Fruit fly (Drosophila melanogaster) whole organism, prepupa: ENCODE data around the gene CG44002.
A peak's percentile ranks its signal among the peaks of the same experiment; 100 is the strongest.

ENCODE experiments used
- Blimp-1 ChIP-seq: fragments of 200-800 bp; sonication (Bioruptor generic); optimal IDR thresholded peaks from 3 replicates; lab custom pipeline; 2017; ENCODE audit warnings: missing biosample characterization, missing genetic modification characterization, mild to moderate bottlenecking, moderate library complexity, missing genetic modification reagents
- CG10631 ChIP-seq: fragments of 200-800 bp; sonication (Bioruptor generic); optimal IDR thresholded peaks from 2 replicates; lab custom pipeline; 2016; ENCODE audit warnings: missing biosample characterization, missing genetic modification characterization
- CG10669 ChIP-seq: fragments of 200-800 bp; sonication (Bioruptor generic); optimal IDR thresholded peaks from 3 replicates; lab custom pipeline; 2018; ENCODE audit warnings: missing biosample characterization, mild to moderate bottlenecking, missing genetic modification characterization, moderate library complexity
- CG11294 ChIP-seq: fragments of 200-800 bp; sonication (Bioruptor generic); IDR thresholded peaks from 2 replicates; pipeline ENCODE4 v1.3.6; 2022; ENCODE audit warnings: missing biosample characterization, missing genetic modification characterization
- CG11902 ChIP-seq: fragments of 200-800 bp; sonication (Bioruptor generic); optimal IDR thresholded peaks from 3 replicates; lab custom pipeline; 2016; ENCODE audit warnings: missing biosample characterization, missing genetic modification characterization
- CG15336 ChIP-seq: fragments of 200-800 bp; sonication (Bioruptor generic); IDR thresholded peaks from 2 replicates; pipeline ENCODE4 v1.3.6; 2022; ENCODE audit warnings: missing biosample characterization, missing genetic modification characterization
- CG1621 ChIP-seq: fragments of 200-800 bp; sonication (Bioruptor generic); optimal IDR thresholded peaks from 3 replicates; lab custom pipeline; 2018; ENCODE audit warnings: missing biosample characterization, mild to moderate bottlenecking, missing genetic modification characterization
- CG16779 ChIP-seq: fragments of 200-800 bp; sonication (Bioruptor generic); optimal IDR thresholded peaks from 3 replicates; lab custom pipeline; 2017; ENCODE audit warnings: missing biosample characterization, mild to moderate bottlenecking, missing genetic modification characterization
- CG3032 ChIP-seq: fragments of 200-800 bp; optimal IDR thresholded peaks from 2 replicates; lab custom pipeline; 2019; ENCODE audit warnings: missing biosample characterization, mild to moderate bottlenecking, missing genetic modification characterization, moderate library complexity
- CG31627 ChIP-seq: fragments of 200-800 bp; sonication (Bioruptor generic); optimal IDR thresholded peaks from 3 replicates; lab custom pipeline; 2016; ENCODE audit warnings: missing biosample characterization, missing genetic modification characterization
- CG32006 ChIP-seq: fragments of 200-800 bp; sonication (Bioruptor generic); optimal IDR thresholded peaks from 3 replicates; lab custom pipeline; 2017; ENCODE audit warnings: missing biosample characterization, mild to moderate bottlenecking, missing genetic modification characterization
- CG34406 ChIP-seq: fragments of 200-800 bp; sonication (Bioruptor generic); optimal IDR thresholded peaks from 3 replicates; lab custom pipeline; 2016; ENCODE audit warnings: missing biosample characterization, missing genetic modification characterization
- CG3919 ChIP-seq: fragments of 200-800 bp; sonication (Bioruptor generic); optimal IDR thresholded peaks from 3 replicates; lab custom pipeline; 2016; ENCODE audit warnings: missing biosample characterization, missing genetic modification characterization
- CG6163 ChIP-seq: fragments of 200-800 bp; sonication (Bioruptor generic); IDR thresholded peaks from 3 replicates; pipeline ENCODE4 v1.3.6; 2022; ENCODE audit warnings: missing biosample characterization, missing genetic modification characterization
- CG6792 ChIP-seq: fragments of 200-800 bp; sonication (Bioruptor generic); optimal IDR thresholded peaks from 3 replicates; lab custom pipeline; 2016; ENCODE audit warnings: missing biosample characterization, missing genetic modification characterization
- CG6854 ChIP-seq: fragments of 200-800 bp; sonication (Bioruptor generic); optimal IDR thresholded peaks from 2 replicates; lab custom pipeline; 2017; ENCODE audit warnings: missing biosample characterization, mild to moderate bottlenecking, missing genetic modification characterization
- CG7368 ChIP-seq: fragments of 200-800 bp; sonication (Bioruptor generic); optimal IDR thresholded peaks from 3 replicates; lab custom pipeline; 2016; ENCODE audit warnings: missing biosample characterization, missing genetic modification characterization
- CG8319 ChIP-seq: fragments of 200-800 bp; sonication (Bioruptor generic); optimal IDR thresholded peaks from 3 replicates; lab custom pipeline; 2016; ENCODE audit warnings: missing biosample characterization, missing genetic modification characterization
- CG8632 ChIP-seq: fragments of 200-800 bp; sonication (Bioruptor generic); optimal IDR thresholded peaks from 3 replicates; lab custom pipeline; 2016; ENCODE audit warnings: missing biosample characterization, missing genetic modification characterization
- Eip75B ChIP-seq: fragments of 200-800 bp; sonication (Bioruptor generic); optimal IDR thresholded peaks from 3 replicates; lab custom pipeline; 2016; ENCODE audit warnings: missing biosample characterization, missing genetic modification characterization
- Eip78C ChIP-seq: fragments of 200-800 bp; sonication (Bioruptor generic); peaks from one replicate; lab custom pipeline; 2016; ENCODE audit warnings: missing biosample characterization, missing genetic modification characterization
- Ets21C ChIP-seq: fragments of 200-800 bp; sonication (Bioruptor generic); optimal IDR thresholded peaks from 3 replicates; lab custom pipeline; 2016; ENCODE audit warnings: missing biosample characterization, missing genetic modification characterization
- Ets96B ChIP-seq: fragments of 200-800 bp; optimal IDR thresholded peaks from 2 replicates; lab custom pipeline; 2019; ENCODE audit warnings: missing biosample characterization, mild to moderate bottlenecking, missing genetic modification characterization, moderate library complexity
- Gug ChIP-seq: fragments of 200-800 bp; sonication (Bioruptor generic); IDR thresholded peaks from 2 replicates; pipeline ENCODE4 v1.3.6; 2022; ENCODE audit warnings: missing biosample characterization, missing genetic modification characterization
- Hr38 ChIP-seq: sonication (Bioruptor generic); optimal IDR thresholded peaks from 2 replicates; lab custom pipeline; 2016; ENCODE audit warnings: missing biosample characterization, missing genetic modification characterization
- Met ChIP-seq: fragments of 200-800 bp; sonication (Bioruptor generic); optimal IDR thresholded peaks from 3 replicates; lab custom pipeline; 2016; ENCODE audit warnings: missing biosample characterization, missing genetic modification characterization
- Smox ChIP-seq: fragments of 200-800 bp; sonication (Bioruptor generic); optimal IDR thresholded peaks from 3 replicates; lab custom pipeline; 2016; ENCODE audit warnings: missing biosample characterization, missing genetic modification characterization
- Sox102F ChIP-seq: fragments of 200-800 bp; sonication (Bioruptor generic); optimal IDR thresholded peaks from 2 replicates; lab custom pipeline; 2016; ENCODE audit warnings: missing biosample characterization, mild to moderate bottlenecking, missing genetic modification characterization
- Sox14 ChIP-seq: fragments of 200-800 bp; sonication (Bioruptor generic); optimal IDR thresholded peaks from 3 replicates; lab custom pipeline; 2016; ENCODE audit warnings: missing biosample characterization, missing genetic modification characterization
- Sox15 ChIP-seq: fragments of 200-800 bp; sonication (Bioruptor generic); optimal IDR thresholded peaks from 3 replicates; lab custom pipeline; 2016; ENCODE audit warnings: missing biosample characterization, missing genetic modification characterization
- acj6 ChIP-seq: fragments of 200-800 bp; sonication (Bioruptor generic); optimal IDR thresholded peaks from 3 replicates; lab custom pipeline; 2016; ENCODE audit warnings: missing biosample characterization, missing genetic modification characterization
- cyc ChIP-seq: fragments of 200-800 bp; sonication (Bioruptor generic); optimal IDR thresholded peaks from 3 replicates; lab custom pipeline; 2016; ENCODE audit warnings: missing biosample characterization, missing genetic modification characterization
- dsx ChIP-seq: fragments of 200-800 bp; optimal IDR thresholded peaks from 3 replicates; lab custom pipeline; 2019; ENCODE audit warnings: missing biosample characterization, mild to moderate bottlenecking, missing genetic modification characterization, moderate library complexity; ENCODE audit not compliant: poor library complexity, severe bottlenecking
- esn ChIP-seq: fragments of 200-800 bp; sonication (Bioruptor generic); optimal IDR thresholded peaks from 2 replicates; lab custom pipeline; 2016; ENCODE audit warnings: missing biosample characterization, mild to moderate bottlenecking, missing genetic modification characterization, moderate library complexity
- fd59A ChIP-seq: fragments of 200-800 bp; sonication (Bioruptor generic); optimal IDR thresholded peaks from 2 replicates; lab custom pipeline; 2017; ENCODE audit warnings: missing biosample characterization, mild to moderate bottlenecking, missing genetic modification characterization, missing genetic modification reagents
- fd85E ChIP-seq: fragments of 200-800 bp; sonication (Bioruptor generic); optimal IDR thresholded peaks from 3 replicates; lab custom pipeline; 2016; ENCODE audit warnings: missing biosample characterization, missing genetic modification characterization
- fkh ChIP-seq: fragments of 200-800 bp; sonication (Bioruptor generic); optimal IDR thresholded peaks from 3 replicates; lab custom pipeline; 2017; ENCODE audit warnings: missing biosample characterization, mild to moderate bottlenecking, missing genetic modification characterization, moderate library complexity
- lz ChIP-seq: fragments of 200-800 bp; sonication (Bioruptor generic); optimal IDR thresholded peaks from 3 replicates; lab custom pipeline; 2016; ENCODE audit warnings: missing biosample characterization, missing genetic modification characterization
- net ChIP-seq: fragments of 200-800 bp; sonication (Bioruptor generic); optimal IDR thresholded peaks from 3 replicates; lab custom pipeline; 2016; ENCODE audit warnings: missing biosample characterization, missing genetic modification characterization
- salr ChIP-seq, 2 experiments: fragments of 200-800 bp; sonication (Bioruptor generic); optimal IDR thresholded peaks; 3 replicates each; lab custom pipeline; 2016 to 2018; ENCODE audit warnings: missing biosample characterization in 2 of 2, missing genetic modification characterization in 2 of 2, mild to moderate bottlenecking in 1 of 2
- spab ChIP-seq: fragments of 200-800 bp; sonication (Bioruptor generic); optimal IDR thresholded peaks from 2 replicates; lab custom pipeline; 2017; ENCODE audit warnings: missing biosample characterization, mild to moderate bottlenecking, missing genetic modification characterization, missing genetic modification reagents
- ss ChIP-seq, 2 experiments: fragments of 200-800 bp; sonication (Bioruptor generic); optimal IDR thresholded peaks; 2 replicates in 1 of 2; 3 replicates in 1 of 2; lab custom pipeline; 2017 to 2018; ENCODE audit warnings: mild to moderate bottlenecking in 2 of 2, missing biosample characterization in 2 of 2, missing genetic modification characterization in 2 of 2, moderate library complexity in 1 of 2
- svp ChIP-seq: fragments of 200-800 bp; sonication (Bioruptor generic); peaks from one replicate; lab custom pipeline; 2016; ENCODE audit warnings: missing biosample characterization, missing genetic modification characterization
- topi ChIP-seq: fragments of 200-800 bp; sonication (Bioruptor generic); optimal IDR thresholded peaks from 3 replicates; lab custom pipeline; 2016; ENCODE audit warnings: missing biosample characterization, missing genetic modification characterization
- vri ChIP-seq: fragments of 200-800 bp; sonication (Bioruptor generic); optimal IDR thresholded peaks from 3 replicates; lab custom pipeline; 2016; ENCODE audit warnings: missing biosample characterization, mild to moderate bottlenecking, missing genetic modification characterization

Gene CG44002

DNA sequence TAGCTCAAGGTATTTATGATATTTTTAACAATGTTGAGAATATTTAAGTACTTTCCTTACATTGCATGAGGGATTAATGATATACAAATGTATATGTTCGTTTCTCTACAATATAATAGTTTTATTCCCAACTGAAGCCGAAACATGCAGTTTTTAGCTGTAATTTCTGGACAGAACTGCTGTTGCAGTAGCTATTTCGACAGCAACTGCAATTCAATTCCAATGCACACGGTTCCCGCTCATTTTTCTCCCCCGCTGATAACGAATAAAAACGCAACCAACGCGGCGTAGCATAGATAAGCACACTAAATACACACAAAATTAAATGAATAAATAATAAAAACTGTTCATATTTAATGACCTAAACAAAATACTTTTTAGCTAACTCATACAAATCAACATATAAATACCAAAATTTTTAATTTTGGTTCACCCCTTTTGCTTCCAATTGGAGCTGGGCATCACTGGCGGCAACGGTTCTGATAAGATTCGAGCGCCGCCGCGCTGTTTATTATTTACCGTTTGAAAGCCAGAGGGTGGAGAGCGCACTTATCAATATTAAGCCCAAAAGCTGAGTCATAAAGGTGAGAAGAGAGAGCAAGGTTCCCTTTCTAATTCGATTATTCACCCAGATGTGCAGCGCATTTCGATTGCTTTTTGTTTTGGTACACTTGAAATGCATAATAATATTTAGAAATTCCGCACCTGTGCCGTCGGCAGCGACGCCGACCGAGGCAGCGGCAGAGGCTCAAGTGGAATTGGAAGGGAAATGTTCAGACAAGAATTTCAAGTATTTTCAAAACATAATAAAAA is 12.4 kb downstream of the CG44002 start (continued):
- TF ChIP-seq CG3032 (tag; lab: Kevin White, UChicago) (peak; percentile 1), lz (GFP tag; lab: Kevin White, UChicago) (peak; percentile 49), Sox102F (GFP tag; lab: Kevin White, UChicago) (no peak), Eip75B (GFP tag; lab: Kevin White, UChicago) (peak; percentile 6), fkh (GFP tag; lab: Kevin White, UChicago) (peak; percentile 79), Smox (peak; percentile 57), CG10669 (no peak), CG11294 (GFP tag; lab: Robert Waterston, UW) (peak; percentile 13; the same call in 1 of the 2 replicates), CG6854 (peak; percentile 9), CG8319 (GFP tag; lab: Kevin White, UChicago) (no peak), esn (GFP tag; lab: Kevin White, UChicago) (peak; percentile 42), CG32006 (peak; percentile 62), Eip78C (GFP tag; lab: Kevin White, UChicago) (peak; percentile 79), CG34406 (GFP tag; lab: Kevin White, UChicago) (peak; percentile 17), Met (peak; percentile 19), fd59A (GFP tag; lab: Kevin White, UChicago) (no peak)
- TF ChIP-seq, all 60 proteins: peak for 34

DNA sequence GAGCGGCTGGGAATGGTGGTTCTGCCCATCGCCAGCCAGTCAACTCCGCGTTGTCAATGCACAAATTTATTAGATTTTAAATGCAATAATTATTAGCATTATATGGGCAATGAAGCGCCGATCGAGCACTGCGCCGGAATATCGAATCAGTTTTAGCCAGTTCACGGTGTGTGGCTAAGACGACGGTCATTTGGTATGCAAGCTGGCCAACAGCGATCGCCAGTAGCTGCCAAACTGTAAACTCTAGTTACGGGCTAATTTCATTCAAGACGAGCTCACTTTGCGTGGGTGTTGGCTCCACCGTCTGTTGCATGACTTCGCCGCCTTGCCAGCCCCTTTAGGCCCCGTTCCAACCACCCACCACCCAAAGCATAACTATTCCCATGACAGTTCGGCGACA is 15.1 kb downstream of the CG44002 start:
- TF ChIP-seq topi (no peak), CG6163 (GFP tag; lab: Robert Waterston, UW) (no peak), CG3032 (tag; lab: Kevin White, UChicago) (no peak), Ets21C (GFP tag; lab: Kevin White, UChicago) (no peak), Sox15 (GFP tag; lab: Kevin White, UChicago) (no peak), CG32006 (no peak), dsx (GFP tag; lab: Kevin White, UChicago) (no peak), CG31627 (GFP tag; lab: Kevin White, UChicago) (no peak), Gug (GFP tag; lab: Robert Waterston, UW) (no peak), CG8319 (GFP tag; lab: Kevin White, UChicago) (no peak), spab (GFP tag; lab: Kevin White, UChicago) (no peak), fd85E (GFP tag; lab: Kevin White, UChicago) (no peak), CG15336 (GFP tag; lab: Robert Waterston, UW) (no peak)

DNA sequence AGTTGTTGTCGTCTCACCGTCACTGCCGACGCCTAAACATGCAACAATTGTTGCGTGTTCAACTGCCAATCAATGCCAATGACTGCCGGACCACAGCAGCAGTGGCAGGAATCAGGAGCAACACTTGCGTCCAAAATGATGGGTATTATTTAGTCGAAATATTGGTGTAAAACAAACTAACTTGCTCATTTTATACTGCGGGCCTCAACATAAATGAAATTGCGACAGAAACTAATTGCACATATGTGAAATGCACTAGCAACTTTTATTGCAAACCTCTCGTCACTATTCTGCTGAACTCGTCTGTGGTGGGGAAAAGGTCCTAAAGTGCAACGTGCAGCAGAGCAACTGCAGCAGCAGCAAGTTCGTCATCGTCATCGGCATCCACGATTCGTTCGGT is 16.1 kb downstream of the CG44002 start:
- TF ChIP-seq CG11294 (GFP tag; lab: Robert Waterston, UW) (no peak), Ets96B (peak; percentile 46), spab (GFP tag; lab: Kevin White, UChicago) (peak; percentile 9), CG10669 (peak; percentile 31), CG1621 (tag; lab: Kevin White, UChicago) (peak; percentile 36), Sox14 (peak; percentile 27), Met (no peak), CG7368 (GFP tag; lab: Kevin White, UChicago) (peak; percentile 14), acj6 (GFP tag; lab: Kevin White, UChicago) (peak; percentile 49), Hr38 (GFP tag; lab: Kevin White, UChicago) (no peak), CG10631 (peak; percentile 20), CG6792 (GFP tag; lab: Kevin White, UChicago) (peak; percentile 9), CG8319 (GFP tag; lab: Kevin White, UChicago) (no peak), CG32006 (peak; percentile 43), CG11902 (no peak), salr (GFP tag; optimal IDR thresholded peaks at IDR 0.05; lab: Kevin White, UChicago) (peak in 1 of 2 experiments; percentile 45), CG15336 (GFP tag; lab: Robert Waterston, UW) (peak; percentile 39), esn (GFP tag; lab: Kevin White, UChicago) (peak; percentile 7), Eip78C (GFP tag; lab: Kevin White, UChicago) (peak; percentile 61), svp (peak; percentile 68), net (GFP tag; lab: Kevin White, UChicago) (no peak), vri (no peak), CG16779 (no peak), topi (no peak), cyc (GFP tag; lab: Kevin White, UChicago) (no peak), CG3919 (GFP tag; lab: Kevin White, UChicago) (peak; percentile 33), ss (GFP tag; optimal IDR thresholded peaks at IDR 0.05; lab: Kevin White, UChicago) (peak; percentile 6 to 53), dsx (GFP tag; lab: Kevin White, UChicago) (peak; percentile 44), Blimp-1 (no peak), CG34406 (GFP tag; lab: Kevin White, UChicago) (no peak), CG8632 (GFP tag; lab: Kevin White, UChicago) (no peak)
